Fruit fly (Drosophila melanogaster) whole organism, embryonic: Measurements from ENCODE around the gene CG34268.
A peak's percentile ranks its signal among the peaks of the same experiment; 100 is the strongest.

Experiments used
- Bdp1 ChIP-seq: fragments of 200-800 bp; sonication (Bioruptor generic); optimal IDR thresholded peaks from 3 replicates; lab custom pipeline; 2016; ENCODE audit warnings: missing biosample characterization, missing genetic modification characterization
- CG10274 ChIP-seq: fragments of 200-800 bp; sonication (Bioruptor generic); optimal IDR thresholded peaks from 3 replicates; lab custom pipeline; 2017; ENCODE audit warnings: missing biosample characterization, mild to moderate bottlenecking, missing genetic modification characterization
- CG10366 ChIP-seq: fragments of 200-800 bp; sonication (Bioruptor generic); IDR thresholded peaks from 2 replicates; pipeline ENCODE4 v1.3.6; 2022; ENCODE audit warnings: missing biosample characterization, missing genetic modification characterization
- CG13123 ChIP-seq: fragments of 200-800 bp; sonication (Bioruptor generic); optimal IDR thresholded peaks from 2 replicates; lab custom pipeline; 2016; ENCODE audit warnings: missing biosample characterization, missing genetic modification characterization
- CG1529 ChIP-seq: fragments of 200-800 bp; sonication (Bioruptor generic); optimal IDR thresholded peaks from 3 replicates; lab custom pipeline; 2018; ENCODE audit warnings: missing biosample characterization, missing genetic modification characterization
- CG15601 ChIP-seq: fragments of 200-800 bp; sonication (Bioruptor generic); optimal IDR thresholded peaks from 3 replicates; lab custom pipeline; 2019; ENCODE audit warnings: missing biosample characterization, mild to moderate bottlenecking, missing genetic modification characterization, moderate library complexity
- CG16815 ChIP-seq: fragments of 200-800 bp; sonication (Bioruptor generic); optimal IDR thresholded peaks from 3 replicates; lab custom pipeline; 2017; ENCODE audit warnings: missing biosample characterization, mild to moderate bottlenecking, missing genetic modification characterization
- CG18011 ChIP-seq: fragments of 200-800 bp; sonication (Bioruptor generic); optimal IDR thresholded peaks from 2 replicates; lab custom pipeline; 2017; ENCODE audit warnings: missing biosample characterization, missing genetic modification characterization, mild to moderate bottlenecking, moderate library complexity, missing genotype
- CG18476 ChIP-seq: fragments of 200-800 bp; sonication (Bioruptor generic); optimal IDR thresholded peaks from 2 replicates; lab custom pipeline; 2016; ENCODE audit warnings: missing biosample characterization, mild to moderate bottlenecking, missing genetic modification characterization
- CG2116 ChIP-seq: fragments of 200-800 bp; sonication (Bioruptor generic); optimal IDR thresholded peaks from 3 replicates; lab custom pipeline; 2018; ENCODE audit warnings: missing biosample characterization, mild to moderate bottlenecking, missing genetic modification characterization
- CG2120 ChIP-seq: fragments of 200-800 bp; sonication (Bioruptor generic); optimal IDR thresholded peaks from 3 replicates; lab custom pipeline; 2016; ENCODE audit warnings: missing biosample characterization, missing genetic modification characterization
- CG2199 ChIP-seq: fragments of 200-800 bp; sonication (Bioruptor generic); IDR thresholded peaks from 3 replicates; pipeline ENCODE4 v1.3.6; 2022; ENCODE audit warnings: missing biosample characterization, missing genetic modification characterization
- CG2875 ChIP-seq: fragments of 200-800 bp; sonication (Bioruptor generic); optimal IDR thresholded peaks from 2 replicates; lab custom pipeline; 2017; ENCODE audit warnings: missing biosample characterization, mild to moderate bottlenecking, missing genetic modification characterization, missing genetic modification reagents
- CG31388 ChIP-seq: fragments of 200-800 bp; sonication (Bioruptor generic); optimal IDR thresholded peaks from 2 replicates; lab custom pipeline; 2016; ENCODE audit warnings: missing biosample characterization, missing genetic modification characterization
- CG4360 ChIP-seq: fragments of 200-800 bp; sonication (Bioruptor generic); IDR thresholded peaks from 2 replicates; pipeline ENCODE4 v1.3.6; 2022; ENCODE audit warnings: missing biosample characterization, missing genetic modification characterization
- CG4424 ChIP-seq: fragments of 200-800 bp; sonication (Bioruptor generic); optimal IDR thresholded peaks from 3 replicates; lab custom pipeline; 2016; ENCODE audit warnings: missing biosample characterization, missing genetic modification characterization
- CG4617 ChIP-seq: fragments of 200-800 bp; sonication (Bioruptor generic); optimal IDR thresholded peaks from 3 replicates; lab custom pipeline; 2016; ENCODE audit warnings: missing biosample characterization, missing genetic modification characterization, borderline replicate concordance
- CG5180 ChIP-seq: fragments of 200-800 bp; sonication (Bioruptor generic); optimal IDR thresholded peaks from 3 replicates; lab custom pipeline; 2017; ENCODE audit warnings: missing biosample characterization, missing genetic modification characterization, mild to moderate bottlenecking, moderate library complexity, missing genetic modification reagents
- CG6765 ChIP-seq: fragments of 200-800 bp; sonication (Bioruptor generic); optimal IDR thresholded peaks from 3 replicates; lab custom pipeline; 2017; ENCODE audit warnings: missing biosample characterization, mild to moderate bottlenecking, missing genetic modification characterization
- CG6791 ChIP-seq: fragments of 200-800 bp; sonication (Bioruptor generic); IDR thresholded peaks from 3 replicates; pipeline ENCODE4 v1.3.6; 2022; ENCODE audit warnings: missing biosample characterization, missing genetic modification characterization; ENCODE audit not compliant: partially characterized antibody
- CG7372 ChIP-seq: fragments of 200-800 bp; sonication (Bioruptor generic); IDR thresholded peaks from 2 replicates; pipeline ENCODE4 v1.3.6; 2022; ENCODE audit warnings: missing biosample characterization, missing genetic modification characterization
- CG8290 ChIP-seq, 3 experiments: fragments of 200-800 bp; sonication (Bioruptor generic); optimal IDR thresholded peaks; 2 replicates each; lab custom pipeline; 2016 to 2019; ENCODE audit warnings: missing biosample characterization in 3 of 3, missing genetic modification characterization in 3 of 3, mild to moderate bottlenecking in 2 of 3, moderate library complexity in 1 of 3
- CG8359 ChIP-seq: fragments of 200-800 bp; sonication (Bioruptor generic); optimal IDR thresholded peaks from 2 replicates; lab custom pipeline; 2017; ENCODE audit warnings: missing biosample characterization, mild to moderate bottlenecking, missing genetic modification characterization, borderline replicate concordance
- CG8388 ChIP-seq: fragments of 200-800 bp; sonication (Bioruptor generic); optimal IDR thresholded peaks from 2 replicates; lab custom pipeline; 2019; ENCODE audit warnings: missing biosample characterization, mild to moderate bottlenecking, missing genetic modification characterization, moderate library complexity
- Dek ChIP-seq: fragments of 200-800 bp; sonication (Bioruptor generic); optimal IDR thresholded peaks from 3 replicates; lab custom pipeline; 2019; ENCODE audit warnings: missing biosample characterization, mild to moderate bottlenecking, missing genetic modification characterization, moderate library complexity
- Dref ChIP-seq: fragments of 200-800 bp; sonication (Bioruptor generic); IDR thresholded peaks from 2 replicates; pipeline ENCODE4 v1.3.6; 2022; ENCODE audit warnings: missing biosample characterization, missing genetic modification characterization
- E2f1 ChIP-seq: fragments of 200-800 bp; sonication (Bioruptor generic); IDR thresholded peaks from 2 replicates; pipeline ENCODE4 v1.3.6; 2022; ENCODE audit warnings: missing biosample characterization, missing genetic modification characterization
- Fer1 ChIP-seq: fragments of 200-800 bp; sonication (Bioruptor generic); optimal IDR thresholded peaks from 2 replicates; lab custom pipeline; 2017; ENCODE audit warnings: missing biosample characterization, mild to moderate bottlenecking, missing genetic modification characterization
- HLHmδ ChIP-seq: fragments of 200-800 bp; sonication (Bioruptor generic); optimal IDR thresholded peaks from 2 replicates; lab custom pipeline; 2018; ENCODE audit warnings: missing biosample characterization, mild to moderate bottlenecking, missing genetic modification characterization, moderate library complexity
- Myb ChIP-seq: fragments of 200-800 bp; sonication (Bioruptor generic); optimal IDR thresholded peaks from 2 replicates; lab custom pipeline; 2016; ENCODE audit warnings: missing biosample characterization, missing genetic modification characterization
- Scr ChIP-seq: fragments of 200-800 bp; sonication (Bioruptor generic); IDR thresholded peaks from 2 replicates; pipeline ENCODE4 v1.3.6; 2022; ENCODE audit warnings: missing biosample characterization, missing genetic modification characterization; ENCODE audit not compliant: partially characterized antibody
- abd-A ChIP-seq: fragments of 200-800 bp; sonication (Bioruptor generic); optimal IDR thresholded peaks from 3 replicates; lab custom pipeline; 2019; ENCODE audit warnings: missing biosample characterization, mild to moderate bottlenecking, missing genetic modification characterization, moderate library complexity
- bbx ChIP-seq: fragments of 200-800 bp; sonication (Bioruptor generic); IDR thresholded peaks from 2 replicates; pipeline ENCODE4 v1.3.6; 2022; ENCODE audit warnings: missing biosample characterization, missing genetic modification characterization; ENCODE audit not compliant: partially characterized antibody
- cg ChIP-seq: fragments of 200-800 bp; sonication (Bioruptor generic); optimal IDR thresholded peaks from 3 replicates; lab custom pipeline; 2019; ENCODE audit warnings: missing biosample characterization, mild to moderate bottlenecking, missing genetic modification characterization, moderate library complexity
- dan ChIP-seq: fragments of 200-800 bp; sonication (Bioruptor generic); IDR thresholded peaks from 2 replicates; pipeline ENCODE4 v1.3.6; 2022; ENCODE audit warnings: missing biosample characterization, missing genetic modification characterization
- ems ChIP-seq: fragments of 200-800 bp; sonication (Bioruptor generic); optimal IDR thresholded peaks from 3 replicates; lab custom pipeline; 2016; ENCODE audit warnings: missing biosample characterization, missing genetic modification characterization
- ewg ChIP-seq: fragments of 200-800 bp; sonication (Bioruptor generic); optimal IDR thresholded peaks from 3 replicates; lab custom pipeline; 2017; ENCODE audit warnings: mild to moderate bottlenecking, missing biosample characterization, missing genetic modification reagents, missing genetic modification characterization
- fu2 ChIP-seq: fragments of 200-800 bp; sonication (Bioruptor generic); optimal IDR thresholded peaks from 2 replicates; lab custom pipeline; 2016; ENCODE audit warnings: missing biosample characterization, missing genetic modification characterization
- jing ChIP-seq: fragments of 200-800 bp; sonication (Bioruptor generic); optimal IDR thresholded peaks from 2 replicates; lab custom pipeline; 2018; ENCODE audit warnings: missing biosample characterization, mild to moderate bottlenecking, missing genetic modification characterization
- lmd ChIP-seq: fragments of 200-800 bp; sonication (Bioruptor generic); IDR thresholded peaks from 2 replicates; pipeline ENCODE4 v1.3.6; 2022; ENCODE audit warnings: missing biosample characterization, missing genetic modification characterization
- maf-S ChIP-seq: fragments of 200-800 bp; sonication (Bioruptor generic); optimal IDR thresholded peaks from 2 replicates; lab custom pipeline; 2016; ENCODE audit warnings: missing biosample characterization, missing genetic modification characterization
- odd ChIP-seq: fragments of 200-800 bp; sonication (Bioruptor generic); optimal IDR thresholded peaks from 2 replicates; lab custom pipeline; 2017; ENCODE audit warnings: missing biosample characterization, mild to moderate bottlenecking, missing genetic modification characterization
- sim ChIP-seq: fragments of 200-800 bp; sonication (Bioruptor generic); IDR thresholded peaks from 2 replicates; pipeline ENCODE4 v1.3.6; 2022; ENCODE audit warnings: missing biosample characterization, missing genetic modification characterization
- sob ChIP-seq: fragments of 200-800 bp; sonication (Bioruptor generic); IDR thresholded peaks from 2 replicates; pipeline ENCODE4 v1.3.6; 2022; ENCODE audit warnings: missing biosample characterization, missing genetic modification characterization
- ssp ChIP-seq: fragments of 200-800 bp; sonication (Bioruptor generic); IDR thresholded peaks from 2 replicates; pipeline ENCODE4 v1.3.6; 2022; ENCODE audit warnings: missing biosample characterization, missing genetic modification characterization
- tna ChIP-seq: fragments of 200-800 bp; sonication (Bioruptor generic); IDR thresholded peaks from 2 replicates; pipeline ENCODE4 v1.3.6; 2022; ENCODE audit warnings: missing biosample characterization, missing genetic modification characterization; ENCODE audit not compliant: partially characterized antibody
- toy ChIP-seq: fragments of 200-800 bp; sonication (Bioruptor generic); IDR thresholded peaks from 2 replicates; pipeline ENCODE4 v1.3.6; 2022; ENCODE audit warnings: missing biosample characterization, missing genetic modification characterization
- trem ChIP-seq: fragments of 200-800 bp; optimal IDR thresholded peaks from 3 replicates; lab custom pipeline; 2019; ENCODE audit warnings: missing biosample characterization, mild to moderate bottlenecking, missing genetic modification characterization, moderate library complexity
- zfh2 ChIP-seq: fragments of 200-800 bp; sonication (Bioruptor generic); optimal IDR thresholded peaks from 2 replicates; lab custom pipeline; 2016; ENCODE audit warnings: missing biosample characterization, missing genetic modification characterization

CG34268 gene

DNA sequence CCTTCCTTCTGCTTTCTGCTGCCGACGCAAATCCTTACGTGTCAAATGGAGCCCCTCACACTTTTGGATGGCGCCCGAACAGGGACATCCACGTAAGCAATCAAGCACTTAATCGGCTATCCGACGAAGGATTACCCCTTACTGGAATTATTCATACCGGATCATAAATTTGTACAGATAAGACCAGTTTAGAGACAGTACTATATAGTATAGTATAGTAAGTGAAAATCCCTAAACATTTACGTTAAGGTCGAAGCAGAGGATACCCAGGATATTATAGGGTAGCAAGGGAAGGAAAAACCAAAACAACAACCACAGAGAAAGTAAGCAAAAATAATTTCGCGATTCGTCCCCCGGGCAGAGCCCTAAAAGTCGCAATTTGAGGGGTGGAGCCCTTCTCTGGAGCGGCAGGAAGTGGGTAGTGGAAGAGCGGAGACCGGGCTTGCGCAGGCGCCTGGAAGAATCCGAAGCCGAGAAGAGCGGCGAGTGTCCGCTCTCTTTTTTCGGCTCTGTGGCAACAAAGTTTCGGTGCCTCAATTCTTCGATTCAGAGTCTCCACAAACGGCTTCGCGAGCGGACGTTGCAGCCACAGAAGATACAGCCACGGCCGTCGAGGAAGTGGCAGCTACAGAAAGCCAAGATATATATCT, 44.9 kb downstream of the CG34268 start (continued):
- TF ChIP-seq CG8359 (GFP tag; lab: Kevin White, UChicago): no peak
- no peak for TF ChIP-seq tna (GFP tag; lab: Robert Waterston, UW)
- no peak for TF ChIP-seq bbx (GFP tag; lab: Robert Waterston, UW)
- no peak for TF ChIP-seq trem (tag; lab: Kevin White, UChicago)
- peak; percentile 43; the same call in 1 of the 2 replicates for TF ChIP-seq CG4360 (GFP tag; lab: Robert Waterston, UW)
- TF ChIP-seq sob (GFP tag; lab: Robert Waterston, UW): peak; percentile 73
- TF ChIP-seq maf-S (GFP tag; lab: Kevin White, UChicago): peak; percentile 19
- TF ChIP-seq CG16815 (GFP tag; lab: Kevin White, UChicago): peak; percentile 33
- peak; percentile 77 for TF ChIP-seq lmd (GFP tag; lab: Robert Waterston, UW)
- peak; percentile 84 for TF ChIP-seq Fer1
- 0 out of 2 replicates have a peak, but pooled peaks have one; percentile 10 for TF ChIP-seq sim (GFP tag; lab: Robert Waterston, UW)
- no peak for TF ChIP-seq CG2199
- TF ChIP-seq CG10366 (GFP tag; lab: Robert Waterston, UW): no peak
- peak; percentile 93 for TF ChIP-seq CG2120
- TF ChIP-seq zfh2 (GFP tag; lab: Kevin White, UChicago): peak; percentile 71
- TF ChIP-seq CG31388 (GFP tag; lab: Kevin White, UChicago): no peak
- TF ChIP-seq dan (GFP tag; lab: Robert Waterston, UW): no peak
- no peak for TF ChIP-seq CG10274 (GFP tag; lab: Kevin White, UChicago)
- TF ChIP-seq CG18011 (GFP tag; lab: Kevin White, UChicago): peak; percentile 26
- TF ChIP-seq CG15601 (tag; lab: Kevin White, UChicago): no peak
- TF ChIP-seq CG8388: peak; percentile 0
- peak; percentile 37 for TF ChIP-seq odd (GFP tag; lab: Kevin White, UChicago)
- no peak for TF ChIP-seq Scr (GFP tag; lab: Robert Waterston, UW)
- TF ChIP-seq ssp (GFP tag; lab: Robert Waterston, UW): peak; percentile 48
- TF ChIP-seq Dek (tag; lab: Kevin White, UChicago): peak; percentile 74
- no peak for TF ChIP-seq CG1529
- TF ChIP-seq CG2116 (GFP tag; lab: Kevin White, UChicago): no peak
- peak; percentile 70 for TF ChIP-seq ems (GFP tag; lab: Kevin White, UChicago)
- peak; percentile 29 for TF ChIP-seq CG6765 (GFP tag; lab: Kevin White, UChicago)
- TF ChIP-seq CG7372 (GFP tag; lab: Robert Waterston, UW): 0 out of 2 replicates have a peak, but pooled peaks have one; percentile 29
- TF ChIP-seq abd-A (tag; lab: Kevin White, UChicago): peak; percentile 91
- TF ChIP-seq CG13123 (GFP tag; lab: Kevin White, UChicago): no peak
- TF ChIP-seq ewg: peak; percentile 18
- peak; percentile 57 for TF ChIP-seq fu2 (GFP tag; lab: Kevin White, UChicago)
- TF ChIP-seq CG4424 (GFP tag; lab: Kevin White, UChicago): peak; percentile 21
- TF ChIP-seq CG18476 (GFP tag; lab: Kevin White, UChicago): peak; percentile 18
- TF ChIP-seq E2f1 (GFP tag; lab: Robert Waterston, UW): peak; percentile 67; the same call in 1 of the 2 replicates
- TF ChIP-seq jing (GFP tag; lab: Kevin White, UChicago): no peak
- peak; percentile 41 for TF ChIP-seq Bdp1 (GFP tag; lab: Kevin White, UChicago)
- TF ChIP-seq CG8290 (GFP tag; optimal IDR thresholded peaks at IDR 0.05; lab: Kevin White, UChicago): no peak
- peak in 1 of 2 experiments; percentile 94 for TF ChIP-seq CG8290 (tag; optimal IDR thresholded peaks at IDR 0.05; lab: Kevin White, UChicago)
- TF ChIP-seq Myb (GFP tag; lab: Kevin White, UChicago): peak; percentile 42
- TF ChIP-seq CG6791 (GFP tag; lab: Robert Waterston, UW): no peak
- no peak for TF ChIP-seq CG4617
- TF ChIP-seq cg (GFP tag; lab: Kevin White, UChicago): no peak
- TF ChIP-seq CG5180 (GFP tag; lab: Kevin White, UChicago): peak; percentile 24
- TF ChIP-seq CG2875: no peak
- TF ChIP-seq toy: peak; percentile 53; the same call in 1 of the 2 replicates
- no peak for TF ChIP-seq HLHmδ
- no peak for TF ChIP-seq Dref
